Worm (Caenorhabditis elegans) whole organism, late embryonic: ENCODE measurements around the gene cul-5.

Source experiments
- K02D7.2 ChIP-seq: sonication (generic microtip); optimal IDR thresholded peaks from 2 replicates; lab custom pipeline; 2017; ENCODE audit warnings: mild to moderate bottlenecking, missing genetic modification characterization, missing compliant biosample characterization
- K09A11.1 ChIP-seq: sonication (generic microtip); optimal IDR thresholded peaks from 2 replicates; lab custom pipeline; 2017; ENCODE audit warnings: antibody characterized with exemption, mild to moderate bottlenecking, missing genetic modification characterization, missing compliant biosample characterization; ENCODE audit not compliant: insufficient read depth
- T23F11.4 ChIP-seq: fragments of 200-800 bp; sonication (Bioruptor generic); optimal IDR thresholded peaks from 2 replicates; lab custom pipeline; 2018; ENCODE audit warnings: mild to moderate bottlenecking, missing genetic modification characterization, missing compliant biosample characterization
- ahr-1 ChIP-seq: sonication (generic microtip); optimal IDR thresholded peaks from 2 replicates; lab custom pipeline; 2016; ENCODE audit warnings: missing genetic modification characterization, missing compliant biosample characterization
- ama-1 ChIP-seq: fragments of 150-350 bp; optimal IDR thresholded peaks from 2 replicates; lab custom pipeline; 2014
- ceh-18 ChIP-seq: sonication (generic microtip); optimal IDR thresholded peaks from 2 replicates; lab custom pipeline; 2016; ENCODE audit warnings: missing genetic modification characterization, missing compliant biosample characterization
- ceh-19 ChIP-seq: fragments of 200-800 bp; sonication (Bioruptor generic); optimal IDR thresholded peaks from 2 replicates; lab custom pipeline; 2018; ENCODE audit warnings: mild to moderate bottlenecking, missing genetic modification characterization, missing compliant biosample characterization
- ceh-2 ChIP-seq: sonication (generic microtip); optimal IDR thresholded peaks from 2 replicates; lab custom pipeline; 2016; ENCODE audit warnings: missing genotype, missing genetic modification characterization, missing compliant biosample characterization
- ceh-30 ChIP-seq: fragments of 150-350 bp; optimal IDR thresholded peaks from 2 replicates; lab custom pipeline; 2014; ENCODE audit warnings: missing biosample characterization, missing genetic modification characterization
- ceh-31 ChIP-seq: sonication (generic microtip); optimal IDR thresholded peaks from 2 replicates; lab custom pipeline; 2016; ENCODE audit warnings: missing genetic modification characterization, missing compliant biosample characterization
- ceh-34 ChIP-seq: sonication (generic microtip); optimal IDR thresholded peaks from 2 replicates; lab custom pipeline; 2016; ENCODE audit warnings: mild to moderate bottlenecking, missing genetic modification characterization, missing compliant biosample characterization
- che-1 ChIP-seq: sonication (generic microtip); optimal IDR thresholded peaks from 2 replicates; lab custom pipeline; 2016; ENCODE audit warnings: mild to moderate bottlenecking, missing genetic modification characterization, missing compliant biosample characterization
- eyg-1 ChIP-seq: sonication (generic microtip); optimal IDR thresholded peaks from 2 replicates; lab custom pipeline; 2016; ENCODE audit warnings: missing genotype, missing genetic modification characterization, missing compliant biosample characterization
- fax-1 ChIP-seq: sonication (generic microtip); optimal IDR thresholded peaks from 2 replicates; lab custom pipeline; 2016; ENCODE audit warnings: missing genotype, missing genetic modification characterization, missing compliant biosample characterization
- fkh-10 ChIP-seq: fragments of 150-350 bp; optimal IDR thresholded peaks from 2 replicates; lab custom pipeline; 2014; ENCODE audit warnings: missing biosample characterization, missing genetic modification reagents, missing genetic modification characterization
- fkh-6 ChIP-seq: sonication (generic microtip); optimal IDR thresholded peaks from 2 replicates; lab custom pipeline; 2016; ENCODE audit warnings: missing genetic modification characterization, missing compliant biosample characterization
- hlh-13 ChIP-seq: fragments of 200-800 bp; sonication (Bioruptor generic); optimal IDR thresholded peaks from 2 replicates; lab custom pipeline; 2018; ENCODE audit warnings: mild to moderate bottlenecking, missing genetic modification characterization, missing compliant biosample characterization
- hlh-8 ChIP-seq: sonication (generic microtip); optimal IDR thresholded peaks from 2 replicates; lab custom pipeline; 2016; ENCODE audit warnings: missing genotype, missing genetic modification characterization, missing compliant biosample characterization
- lim-6 ChIP-seq: sonication (generic microtip); optimal IDR thresholded peaks from 2 replicates; lab custom pipeline; 2016; ENCODE audit warnings: missing genetic modification characterization, missing compliant biosample characterization
- lin-11 ChIP-seq: fragments of 200-800 bp; sonication (Bioruptor generic); optimal IDR thresholded peaks from 2 replicates; lab custom pipeline; 2018; ENCODE audit warnings: mild to moderate bottlenecking, missing genetic modification characterization, missing compliant biosample characterization
- nfya-1 ChIP-seq: sonication (generic microtip); optimal IDR thresholded peaks from 2 replicates; lab custom pipeline; 2017; ENCODE audit warnings: missing genetic modification characterization, mild to moderate bottlenecking, missing compliant biosample characterization, antibody characterized with exemption, moderate library complexity
- nhr-11 ChIP-seq: fragments of 150-350 bp; optimal IDR thresholded peaks from 2 replicates; lab custom pipeline; 2014; ENCODE audit warnings: missing biosample characterization, missing genetic modification characterization
- nhr-232 ChIP-seq: sonication (generic microtip); optimal IDR thresholded peaks from 2 replicates; lab custom pipeline; 2016; ENCODE audit warnings: missing genetic modification characterization, missing compliant biosample characterization
- npax-4 ChIP-seq: sonication (generic microtip); optimal IDR thresholded peaks from 2 replicates; lab custom pipeline; 2016; ENCODE audit warnings: missing genetic modification characterization, missing compliant biosample characterization
- odd-2 ChIP-seq: sonication (generic microtip); optimal IDR thresholded peaks from 2 replicates; lab custom pipeline; 2017; ENCODE audit warnings: antibody characterized with exemption, mild to moderate bottlenecking, missing genetic modification characterization, missing compliant biosample characterization
- pag-3 ChIP-seq: sonication (generic microtip); optimal IDR thresholded peaks from 2 replicates; lab custom pipeline; 2016; ENCODE audit warnings: missing compliant biosample characterization, missing genetic modification characterization, borderline replicate concordance
- pax-1 ChIP-seq: fragments of 150-350 bp; optimal IDR thresholded peaks from 2 replicates; lab custom pipeline; 2014; ENCODE audit warnings: missing biosample characterization, missing genetic modification characterization
- pha-4 ChIP-seq: fragments of 150-350 bp; optimal IDR thresholded peaks from 2 replicates; lab custom pipeline; 2018; ENCODE audit warnings: missing biosample characterization, missing genetic modification reagents, missing genetic modification characterization
- pros-1 ChIP-seq: fragments of 150-350 bp; optimal IDR thresholded peaks from 2 replicates; lab custom pipeline; 2014; ENCODE audit warnings: missing biosample characterization, missing genetic modification reagents, missing genetic modification characterization
- ref-2 ChIP-seq: sonication (generic microtip); optimal IDR thresholded peaks from 2 replicates; lab custom pipeline; 2016; ENCODE audit warnings: missing genetic modification characterization, missing compliant biosample characterization
- sdc-2 ChIP-seq: sonication (generic microtip); optimal IDR thresholded peaks from 2 replicates; lab custom pipeline; 2016; ENCODE audit warnings: missing genotype, missing genetic modification characterization, missing compliant biosample characterization
- syd-9 ChIP-seq: sonication (generic microtip); optimal IDR thresholded peaks from 2 replicates; lab custom pipeline; 2016; ENCODE audit warnings: mild to moderate bottlenecking, missing genetic modification characterization, moderate library complexity, missing compliant biosample characterization
- tbx-2 ChIP-seq: sonication (generic microtip); optimal IDR thresholded peaks from 2 replicates; lab custom pipeline; 2016; ENCODE audit warnings: missing genetic modification characterization, missing compliant biosample characterization
- ttx-3 ChIP-seq: sonication (generic microtip); optimal IDR thresholded peaks from 2 replicates; lab custom pipeline; 2016; ENCODE audit warnings: missing genetic modification reagents, missing genetic modification characterization, missing compliant biosample characterization
- unc-42 ChIP-seq: sonication (generic microtip); optimal IDR thresholded peaks from 2 replicates; lab custom pipeline; 2016; ENCODE audit warnings: missing genotype, missing genetic modification characterization, missing compliant biosample characterization
- unc-86 ChIP-seq: sonication (generic microtip); optimal IDR thresholded peaks from 2 replicates; lab custom pipeline; 2016; ENCODE audit warnings: missing genetic modification characterization, missing compliant biosample characterization
- ztf-16 ChIP-seq: sonication (generic microtip); optimal IDR thresholded peaks from 2 replicates; lab custom pipeline; 2017; ENCODE audit warnings: missing genetic modification characterization, missing compliant biosample characterization

cul-5 gene

DNA sequence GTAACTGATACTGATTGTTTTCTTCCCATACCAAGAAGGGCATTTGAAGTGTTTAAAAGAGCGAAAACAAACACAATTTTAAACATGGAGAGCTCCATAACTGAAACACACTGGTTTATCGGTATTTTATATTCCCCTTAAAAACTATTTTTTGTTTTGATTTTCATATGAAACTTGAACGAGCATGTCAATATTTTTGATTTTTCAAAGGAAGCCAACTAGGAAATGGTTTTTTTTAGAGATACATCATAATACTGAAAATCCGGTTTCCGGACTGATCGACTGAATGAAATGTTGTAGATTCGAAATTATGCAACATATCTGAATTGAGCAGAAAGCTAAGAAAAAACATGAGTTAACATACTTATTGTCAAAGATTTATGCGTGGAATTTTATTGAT is 48.0 kb downstream of the cul-5 start, which contains the start of gene ttr-19:
Gene ttr-19 (minus strand): TSS at position 101 of the 400 bp plus-strand sequence.
- TF ChIP-seq K02D7.2 (tag; lab: Kevin White, UChicago) (no peak), hlh-8 (tag; lab: Kevin White, UChicago) (no peak), T23F11.4 (GFP tag; lab: Kevin White, UChicago) (no peak), ttx-3 (tag; lab: Kevin White, UChicago) (no peak), ztf-16 (tag; lab: Kevin White, UChicago) (no peak), ceh-18 (tag; lab: Kevin White, UChicago) (no peak), K09A11.1 (no peak), odd-2 (tag; lab: Kevin White, UChicago) (no peak), npax-4 (tag; lab: Kevin White, UChicago) (no peak), lin-11 (tag; lab: Kevin White, UChicago) (no peak), unc-86 (no peak), ceh-31 (tag; lab: Kevin White, UChicago) (no peak), ceh-2 (tag; lab: Kevin White, UChicago) (no peak), syd-9 (no peak), ceh-34 (tag; lab: Kevin White, UChicago) (no peak), ama-1 (lab: Kevin White, UChicago) (no peak), ahr-1 (tag; lab: Kevin White, UChicago) (no peak)

DNA sequence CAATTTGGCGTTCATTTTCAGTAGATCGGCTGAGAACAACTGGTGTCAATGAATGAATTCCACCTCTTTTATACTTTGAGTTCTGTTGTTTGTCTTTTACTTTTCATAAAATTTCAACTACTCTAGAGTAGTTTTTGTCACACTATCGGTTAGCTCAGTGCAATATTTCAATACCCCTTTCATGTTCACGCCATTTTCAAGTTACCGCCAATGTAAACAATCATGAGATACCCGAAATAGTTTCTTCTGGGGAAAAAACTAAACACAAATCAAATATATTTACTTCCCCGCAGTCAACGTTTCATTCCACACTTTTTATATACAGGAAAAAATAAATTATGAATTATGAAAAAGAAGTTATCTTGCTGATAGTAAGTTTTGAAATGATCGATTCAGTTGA is 49.0 kb downstream of the cul-5 start, which contains the start of gene fipr-4:
Gene fipr-4 (minus strand): TSS at position 101 of the 400 bp plus-strand sequence.
- no peak for TF ChIP-seq ceh-30 (tag; lab: Kevin White, UChicago)
- no peak for TF ChIP-seq K02D7.2 (tag; lab: Kevin White, UChicago)
- TF ChIP-seq eyg-1 (tag; lab: Kevin White, UChicago): no peak
- TF ChIP-seq ref-2 (tag; lab: Kevin White, UChicago): no peak
- TF ChIP-seq fax-1: no peak
- TF ChIP-seq pha-4 (tag; lab: Kevin White, UChicago): no peak
- TF ChIP-seq pag-3: no peak
- TF ChIP-seq lin-11 (tag; lab: Kevin White, UChicago): no peak
- TF ChIP-seq sdc-2 (tag; lab: Kevin White, UChicago): no peak
- TF ChIP-seq hlh-13 (GFP tag; lab: Kevin White, UChicago): no peak
- TF ChIP-seq ceh-31 (tag; lab: Kevin White, UChicago): no peak
- TF ChIP-seq fkh-10 (GFP tag; lab: Kevin White, UChicago): no peak

DNA sequence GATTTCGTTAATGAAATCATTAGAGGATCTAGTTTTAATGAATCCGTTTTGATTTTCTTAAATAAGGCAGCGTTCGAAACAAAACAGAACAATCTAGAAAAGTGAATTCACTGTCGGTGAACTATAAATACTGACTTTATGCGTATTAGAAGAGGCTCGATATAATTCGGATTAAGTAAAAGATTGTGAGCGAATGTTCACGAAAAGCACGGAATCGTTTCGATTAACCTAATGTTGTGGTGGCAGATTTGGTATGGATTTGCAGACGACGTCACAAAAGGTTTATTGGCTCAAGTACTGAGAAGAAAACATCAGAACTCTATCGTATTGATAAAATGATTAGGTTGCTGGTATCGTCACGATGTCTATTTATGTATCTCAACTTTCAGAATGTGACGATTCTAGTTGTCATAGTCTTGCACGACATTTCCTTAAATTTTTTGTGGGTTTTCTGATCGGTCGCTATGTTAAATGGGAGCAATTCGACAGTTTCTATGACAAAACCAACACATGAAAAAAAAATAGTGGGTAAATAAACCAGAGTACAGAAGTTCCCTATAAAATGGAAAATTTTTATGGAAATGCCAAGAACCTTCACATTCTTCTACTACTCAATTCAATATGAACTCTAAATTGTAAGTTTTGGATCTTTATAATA is 50.0 kb downstream of the cul-5 start, which contains the start of the genes pyt-1 and fipr-7:
Gene pyt-1 (minus strand): TSS at position 101 of the 658 bp plus-strand sequence.
Gene fipr-7 (plus strand): TSS at position 608 of the 658 bp plus-strand sequence.
- TF ChIP-seq fkh-6 (tag; lab: Kevin White, UChicago): no peak
- TF ChIP-seq pax-1 (tag; lab: Kevin White, UChicago): no peak
- TF ChIP-seq eyg-1 (tag; lab: Kevin White, UChicago): no peak
- no peak for TF ChIP-seq unc-42
- TF ChIP-seq ref-2 (tag; lab: Kevin White, UChicago): no peak
- TF ChIP-seq pros-1: no peak
- no peak for TF ChIP-seq che-1 (tag; lab: Kevin White, UChicago)
- no peak for TF ChIP-seq ztf-16 (tag; lab: Kevin White, UChicago)
- no peak for TF ChIP-seq ahr-1 (tag; lab: Kevin White, UChicago)
- TF ChIP-seq nhr-232 (tag; lab: Kevin White, UChicago): no peak
- TF ChIP-seq K02D7.2 (tag; lab: Kevin White, UChicago): no peak
- TF ChIP-seq sdc-2 (tag; lab: Kevin White, UChicago): no peak
- no peak for TF ChIP-seq nfya-1
- no peak for TF ChIP-seq ttx-3 (tag; lab: Kevin White, UChicago)
- no peak for TF ChIP-seq nhr-11 (tag; lab: Kevin White, UChicago)
- TF ChIP-seq ama-1 (lab: Kevin White, UChicago): no peak
- no peak for TF ChIP-seq ceh-19
- TF ChIP-seq pag-3: no peak
- no peak for TF ChIP-seq tbx-2 (tag; lab: Kevin White, UChicago)
- TF ChIP-seq lim-6 (tag; lab: Kevin White, UChicago): no peak
- TF ChIP-seq, all 69 proteins: peak for 0
